Worm (Caenorhabditis elegans) whole organism, mixed stage, embryonic: ENCODE data around the gene F49C12.2.

Experiments
- bed-3 ChIP-seq: fragments of 200-800 bp; sonication (Bioruptor generic); optimal IDR thresholded peaks from 3 replicates; lab custom pipeline; 2018; ENCODE audit warnings: mild to moderate bottlenecking, missing genetic modification characterization, moderate library complexity, missing compliant biosample characterization
- blmp-1 ChIP-seq: fragments of 150-350 bp; optimal IDR thresholded peaks from 2 replicates; lab custom pipeline; 2014; ENCODE audit warnings: missing biosample characterization, missing genetic modification characterization
- ceh-39 ChIP-seq: fragments of 150-350 bp; optimal IDR thresholded peaks from 2 replicates; lab custom pipeline; 2014; ENCODE audit warnings: missing biosample characterization, missing genetic modification characterization
- ceh-43 ChIP-seq: fragments of 200-800 bp; sonication (Bioruptor generic); optimal IDR thresholded peaks from 2 replicates; lab custom pipeline; 2018; ENCODE audit warnings: mild to moderate bottlenecking, missing genetic modification characterization, moderate library complexity, missing compliant biosample characterization
- cnd-1 ChIP-seq: fragments of 200-800 bp; sonication (Bioruptor generic); optimal IDR thresholded peaks from 2 replicates; lab custom pipeline; 2018; ENCODE audit warnings: mild to moderate bottlenecking, missing genetic modification characterization, missing compliant biosample characterization
- drap-1 ChIP-seq: fragments of 200-800 bp; sonication (Bioruptor generic); optimal IDR thresholded peaks from 3 replicates; lab custom pipeline; 2018; ENCODE audit warnings: mild to moderate bottlenecking, missing genetic modification characterization, missing compliant biosample characterization
- elt-1 ChIP-seq: sonication (generic microtip); optimal IDR thresholded peaks from 2 replicates; lab custom pipeline; 2017; ENCODE audit warnings: missing genetic modification characterization, mild to moderate bottlenecking, missing compliant biosample characterization, antibody characterized with exemption, moderate library complexity, borderline replicate concordance; ENCODE audit not compliant: insufficient read depth
- flh-1 ChIP-seq: fragments of 200-800 bp; sonication (Bioruptor generic); optimal IDR thresholded peaks from 2 replicates; lab custom pipeline; 2018; ENCODE audit warnings: mild to moderate bottlenecking, missing genetic modification characterization, moderate library complexity, missing compliant biosample characterization
- ham-2 ChIP-seq: fragments of 200-800 bp; sonication (Bioruptor generic); optimal IDR thresholded peaks from 2 replicates; lab custom pipeline; 2018; ENCODE audit warnings: mild to moderate bottlenecking, missing genetic modification characterization, missing compliant biosample characterization
- hlh-1 ChIP-seq: fragments of 150-350 bp; optimal IDR thresholded peaks from 2 replicates; lab custom pipeline; 2014; ENCODE audit warnings: missing biosample characterization, missing genetic modification reagents, missing genetic modification characterization
- lin-13 ChIP-seq: fragments of 150-350 bp; optimal IDR thresholded peaks from 2 replicates; lab custom pipeline; 2014; ENCODE audit warnings: missing biosample characterization, missing genetic modification characterization
- lin-32 ChIP-seq: fragments of 200-800 bp; sonication (Bioruptor generic); optimal IDR thresholded peaks from 2 replicates; lab custom pipeline; 2018; ENCODE audit warnings: mild to moderate bottlenecking, missing genetic modification characterization, missing compliant biosample characterization
- lsy-2 ChIP-seq: fragments of 150-350 bp; optimal IDR thresholded peaks from 2 replicates; lab custom pipeline; 2014; ENCODE audit warnings: missing biosample characterization, missing genetic modification characterization
- mep-1 ChIP-seq: fragments of 150-350 bp; optimal IDR thresholded peaks from 2 replicates; lab custom pipeline; 2017; ENCODE audit warnings: missing biosample characterization, missing genetic modification reagents, missing genetic modification characterization, inconsistent platforms
- mls-2 ChIP-seq: sonication (generic microtip); optimal IDR thresholded peaks from 2 replicates; lab custom pipeline; 2016; ENCODE audit warnings: mild to moderate bottlenecking, missing genetic modification characterization, moderate library complexity, missing compliant biosample characterization
- nhr-12 ChIP-seq: fragments of 150-350 bp; optimal IDR thresholded peaks from 2 replicates; lab custom pipeline; 2014; ENCODE audit warnings: missing biosample characterization, missing genetic modification characterization
- nhr-237 ChIP-seq: fragments of 150-350 bp; optimal IDR thresholded peaks from 2 replicates; lab custom pipeline; 2014; ENCODE audit warnings: missing biosample characterization, missing genetic modification characterization
- nhr-28 ChIP-seq: fragments of 150-350 bp; optimal IDR thresholded peaks from 2 replicates; lab custom pipeline; 2014; ENCODE audit warnings: missing biosample characterization, missing genetic modification characterization
- nhr-76 ChIP-seq: sonication (generic microtip); optimal IDR thresholded peaks from 2 replicates; lab custom pipeline; 2017; ENCODE audit warnings: missing biosample characterization, missing genetic modification characterization
- pha-4 ChIP-seq: fragments of 150-350 bp; optimal IDR thresholded peaks from 2 replicates; lab custom pipeline; 2018; ENCODE audit warnings: missing biosample characterization, missing genetic modification reagents, missing genetic modification characterization
- sem-2 ChIP-seq: fragments of 200-800 bp; sonication (Bioruptor generic); optimal IDR thresholded peaks from 2 replicates; lab custom pipeline; 2018; ENCODE audit warnings: mild to moderate bottlenecking, missing genetic modification characterization, missing compliant biosample characterization
- snpc-4 ChIP-seq: fragments of 150-350 bp; optimal IDR thresholded peaks from 2 replicates; lab custom pipeline; 2014; ENCODE audit warnings: missing biosample characterization, missing genetic modification characterization
- sptf-1 ChIP-seq: sonication (generic microtip); optimal IDR thresholded peaks from 2 replicates; lab custom pipeline; 2017; ENCODE audit warnings: mild to moderate bottlenecking, missing genetic modification characterization, moderate library complexity, missing compliant biosample characterization
- tbx-8 ChIP-seq: fragments of 200-800 bp; sonication (Bioruptor generic); optimal IDR thresholded peaks from 2 replicates; lab custom pipeline; 2018; ENCODE audit warnings: mild to moderate bottlenecking, missing genetic modification characterization, moderate library complexity, missing compliant biosample characterization
- unc-120 ChIP-seq: sonication (generic microtip); optimal IDR thresholded peaks from 2 replicates; lab custom pipeline; 2017; ENCODE audit warnings: missing genetic modification characterization, missing compliant biosample characterization; ENCODE audit not compliant: poor library complexity, severe bottlenecking
- unc-39 ChIP-seq: fragments of 150-350 bp; optimal IDR thresholded peaks from 2 replicates; lab custom pipeline; 2014; ENCODE audit warnings: missing biosample characterization, missing genetic modification characterization
- unc-62 ChIP-seq: fragments of 150-350 bp; optimal IDR thresholded peaks from 2 replicates; lab custom pipeline; 2014; ENCODE audit warnings: missing biosample characterization, missing genetic modification reagents, missing genetic modification characterization
- zip-8 ChIP-seq: fragments of 150-350 bp; optimal IDR thresholded peaks from 2 replicates; lab custom pipeline; 2014; ENCODE audit warnings: missing biosample characterization, missing genetic modification characterization
- ztf-11 ChIP-seq: fragments of 150-350 bp; optimal IDR thresholded peaks from 2 replicates; lab custom pipeline; 2014; ENCODE audit warnings: missing biosample characterization, missing genetic modification characterization

Gene F49C12.2

DNA sequence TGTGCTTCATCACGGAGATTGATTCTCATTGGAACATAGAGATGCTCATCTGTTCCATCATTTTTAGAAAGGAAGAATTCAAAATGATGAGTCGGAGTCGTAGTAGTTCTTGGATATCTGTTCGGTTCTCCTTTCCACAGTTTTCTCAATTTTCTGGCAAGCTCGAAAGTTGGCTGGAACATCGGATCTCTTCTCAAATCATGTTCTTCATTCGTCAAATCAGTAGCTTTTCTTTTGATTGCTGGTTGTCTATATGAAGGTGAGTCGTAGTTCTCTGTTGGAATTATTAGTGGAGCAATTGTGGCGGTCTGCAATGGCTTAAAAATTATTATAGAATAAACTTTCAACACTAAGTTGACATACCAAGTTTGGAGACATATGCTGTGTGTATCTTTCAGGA, 36.8 kb downstream of the F49C12.2 start:
- TF ChIP-seq ceh-43 (GFP tag; lab: Kevin White, UChicago) (no peak), zip-8 (tag; lab: Kevin White, UChicago) (no peak)

DNA sequence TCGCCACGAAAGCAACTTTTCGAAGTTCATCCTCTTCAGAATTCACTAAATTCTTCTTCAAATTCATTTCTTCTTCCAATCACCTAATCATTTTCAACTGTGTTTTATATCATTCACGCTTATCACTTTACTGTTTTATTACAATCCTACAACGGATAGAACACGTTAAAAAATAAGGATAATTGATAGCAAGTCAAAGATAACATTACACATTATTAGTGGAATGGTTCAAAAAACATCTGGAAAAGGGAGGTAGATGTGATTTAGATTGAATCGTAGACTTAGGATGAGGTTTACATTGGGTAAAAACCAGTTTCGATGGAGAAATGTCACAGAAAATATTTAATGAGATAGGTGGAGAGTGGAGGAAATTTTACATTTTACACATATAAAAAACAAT, 37.4 kb downstream of the F49C12.2 start, which contains the start of gene col-120:
Gene col-120 (minus strand): TSS at position 101 of the 400 bp plus-strand sequence.
- no peak for TF ChIP-seq cnd-1 (tag; lab: Kevin White, UChicago)
- no peak for TF ChIP-seq elt-1 (tag; lab: Kevin White, UChicago)
- TF ChIP-seq nhr-237: no peak
- no peak for TF ChIP-seq tbx-8 (GFP tag; lab: Kevin White, UChicago)
- no peak for TF ChIP-seq unc-39 (tag; lab: Kevin White, UChicago)
- TF ChIP-seq drap-1: no peak
- no peak for TF ChIP-seq unc-62 (GFP tag; lab: Kevin White, UChicago)
- no peak for TF ChIP-seq ceh-39 (tag; lab: Kevin White, UChicago)
- no peak for TF ChIP-seq lin-32 (GFP tag; lab: Kevin White, UChicago)
- TF ChIP-seq blmp-1 (tag; lab: Kevin White, UChicago): no peak
- TF ChIP-seq nhr-28 (tag; lab: Kevin White, UChicago): no peak

DNA sequence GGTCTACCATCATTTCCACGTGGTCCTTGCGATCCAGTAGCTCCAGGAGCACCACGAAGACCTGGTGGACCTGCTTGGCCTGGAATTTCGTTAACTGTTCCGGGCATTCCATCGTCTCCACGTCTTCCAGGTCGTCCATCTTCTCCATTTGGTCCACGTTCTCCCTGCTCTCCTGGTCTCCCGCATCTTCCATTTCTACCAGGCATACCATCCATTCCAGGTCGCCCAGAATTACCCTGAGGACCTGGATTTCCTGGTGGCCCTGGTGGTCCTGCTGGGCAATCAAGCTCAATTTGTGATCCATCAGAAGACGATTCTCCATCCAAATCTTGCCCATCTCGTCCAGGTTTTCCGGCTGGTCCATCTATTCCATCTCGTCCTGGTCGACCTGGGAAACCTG, 38.2 kb downstream of the F49C12.2 start:
- TF ChIP-seq ham-2 (no peak), hlh-1 (tag; lab: Kevin White, UChicago) (no peak), ceh-39 (tag; lab: Kevin White, UChicago) (no peak), unc-120 (tag; lab: Kevin White, UChicago) (no peak), flh-1 (GFP tag; lab: Kevin White, UChicago) (no peak), sem-2 (no peak), nhr-28 (tag; lab: Kevin White, UChicago) (no peak), drap-1 (no peak), unc-39 (tag; lab: Kevin White, UChicago) (no peak), tbx-8 (GFP tag; lab: Kevin White, UChicago) (no peak), blmp-1 (tag; lab: Kevin White, UChicago) (no peak), lsy-2 (tag; lab: Kevin White, UChicago) (no peak)

DNA sequence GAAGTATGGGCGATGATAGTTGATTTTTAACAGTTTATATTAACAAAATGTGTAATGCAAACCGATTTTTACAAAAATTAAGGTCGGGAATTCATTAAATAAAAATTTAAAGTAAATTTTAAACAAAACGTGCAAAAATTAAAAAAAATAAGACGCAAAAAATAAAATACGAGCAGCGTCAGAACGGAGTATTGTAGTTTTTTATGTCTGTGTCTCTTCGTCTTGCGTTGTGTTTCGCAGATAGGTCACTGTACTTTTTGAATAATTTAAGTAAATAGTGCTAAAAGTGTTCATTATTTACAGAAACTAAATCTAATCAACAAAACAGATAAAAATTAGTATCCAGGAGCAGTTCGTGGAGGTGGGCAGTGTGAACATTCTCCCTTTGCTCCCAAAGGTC, 38.7 kb downstream of the F49C12.2 start:
- TF ChIP-seq mls-2 (tag; lab: Kevin White, UChicago): no peak
- no peak for TF ChIP-seq cnd-1 (tag; lab: Kevin White, UChicago)
- TF ChIP-seq ham-2: no peak
- peak; percentile 26 for TF ChIP-seq lsy-2 (tag; lab: Kevin White, UChicago)
- TF ChIP-seq flh-1 (GFP tag; lab: Kevin White, UChicago): no peak
- no peak for TF ChIP-seq sptf-1 (tag; lab: Kevin White, UChicago)
- TF ChIP-seq nhr-76 (tag; lab: Kevin White, UChicago): no peak
- TF ChIP-seq drap-1: no peak
- TF ChIP-seq tbx-8 (GFP tag; lab: Kevin White, UChicago): no peak
- TF ChIP-seq ceh-43 (GFP tag; lab: Kevin White, UChicago): no peak
- TF ChIP-seq nhr-12 (tag; lab: Kevin White, UChicago): no peak
- TF ChIP-seq nhr-237: peak; percentile 3
- no peak for TF ChIP-seq lin-13 (tag; lab: Kevin White, UChicago)
- TF ChIP-seq nhr-28 (tag; lab: Kevin White, UChicago): no peak
- no peak for TF ChIP-seq snpc-4 (tag; lab: Kevin White, UChicago)
- no peak for TF ChIP-seq unc-120 (tag; lab: Kevin White, UChicago)
- TF ChIP-seq ceh-39 (tag; lab: Kevin White, UChicago): no peak
- peak; percentile 25 for TF ChIP-seq pha-4 (tag; lab: Kevin White, UChicago)
- TF ChIP-seq bed-3 (GFP tag; lab: Kevin White, UChicago): no peak
- TF ChIP-seq hlh-1 (tag; lab: Kevin White, UChicago): no peak
- TF ChIP-seq ztf-11 (tag; lab: Kevin White, UChicago): no peak
- no peak for TF ChIP-seq zip-8 (tag; lab: Kevin White, UChicago)
- TF ChIP-seq elt-1 (tag; lab: Kevin White, UChicago): no peak

DNA sequence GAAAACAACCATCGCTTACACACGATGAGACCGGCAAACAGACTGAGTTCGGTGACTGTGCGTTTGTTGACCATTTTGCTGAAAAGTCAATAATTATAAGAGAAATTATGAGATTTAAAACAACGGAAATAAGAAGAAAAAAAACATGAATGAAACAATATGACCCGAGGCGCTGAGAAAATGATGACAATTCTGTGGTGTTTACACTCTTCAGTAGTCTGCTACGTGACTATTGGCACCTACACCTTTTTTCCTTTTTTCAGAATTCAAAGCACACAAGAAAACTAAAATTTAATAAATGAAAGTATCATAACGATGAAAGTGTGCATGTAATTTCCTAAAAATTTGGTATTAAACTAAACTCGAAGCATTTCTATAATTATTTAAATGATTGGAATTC, 39.4 kb downstream of the F49C12.2 start, which contains the start of gene Y11D7A.10:
Gene Y11D7A.10 (minus strand): TSS at position 82 of the 400 bp plus-strand sequence.
- TF ChIP-seq nhr-76 (tag; lab: Kevin White, UChicago) (no peak), zip-8 (tag; lab: Kevin White, UChicago) (no peak), unc-62 (GFP tag; lab: Kevin White, UChicago) (no peak), bed-3 (GFP tag; lab: Kevin White, UChicago) (no peak), unc-120 (tag; lab: Kevin White, UChicago) (no peak), flh-1 (GFP tag; lab: Kevin White, UChicago) (no peak), mep-1 (no peak), unc-39 (tag; lab: Kevin White, UChicago) (no peak), snpc-4 (tag; lab: Kevin White, UChicago) (no peak), hlh-1 (tag; lab: Kevin White, UChicago) (no peak), ztf-11 (tag; lab: Kevin White, UChicago) (no peak)
